Fruit fly (Drosophila melanogaster): ENCODE measurements around the gene IFT46.

Gene IFT46

dm6 chr2L:18571724-18572427 is 44.0 kb downstream of the IFT46 start (continued):
- TF ChIP-seq scrt (GFP tag; optimal IDR thresholded peaks at IDR 0.05), result no peak
- TF ChIP-seq Camta (GFP tag; optimal IDR thresholded peaks at IDR 0.05), result no peak
- no peak for TF ChIP-seq CG3726 (GFP tag; IDR thresholded peaks at IDR 0.05)
- no peak for TF ChIP-seq Aef1 (GFP tag; IDR thresholded peaks at IDR 0.05)
- no peak for TF ChIP-seq fd96Cb (tag; optimal IDR thresholded peaks at IDR 0.05)
- no peak for TF ChIP-seq E2f2 (GFP tag; IDR thresholded peaks at IDR 0.05)
- no peak for TF ChIP-seq CG4282 (GFP tag; optimal IDR thresholded peaks at IDR 0.05)
- TF ChIP-seq Dll (GFP tag; IDR thresholded peaks at IDR 0.05; ENCODE audit: partially characterized antibody), result no peak
- TF ChIP-seq Sin3A (optimal IDR thresholded peaks at IDR 0.05), result no peak
- no peak for TF ChIP-seq CG10959 (GFP tag; IDR thresholded peaks at IDR 0.05)
- TF ChIP-seq CG10366 (GFP tag; IDR thresholded peaks at IDR 0.05), result no peak
- no peak for TF ChIP-seq CG8089 (GFP tag; optimal IDR thresholded peaks at IDR 0.05)
- no peak for TF ChIP-seq vnd (GFP tag; IDR thresholded peaks at IDR 0.05; ENCODE audit: partially characterized antibody)
- peak; percentile 81; the same call in 1 of the 2 replicates for TF ChIP-seq CG42726 (GFP tag; IDR thresholded peaks at IDR 0.05; ENCODE audit: partially characterized antibody)
- TF ChIP-seq GATAe (GFP tag; conservative IDR thresholded peaks at IDR 0.05), result peak; percentile 28; the same call in 1 of the 2 replicates
- no peak for TF ChIP-seq fd3F (GFP tag; optimal IDR thresholded peaks at IDR 0.05)
- no peak for TF ChIP-seq Usf (GFP tag; optimal IDR thresholded peaks at IDR 0.05)
- TF ChIP-seq CG6175 (GFP tag; IDR thresholded peaks at IDR 0.05), result 0 out of 3 replicates have a peak, but pooled peaks have one; percentile 21
- TF ChIP-seq Ssrp (tag; optimal IDR thresholded peaks at IDR 0.05), result no peak
- no peak; the same call in 2 of the 3 replicates for TF ChIP-seq B-H1 (GFP tag; IDR thresholded peaks at IDR 0.05)
- TF ChIP-seq fu2 (GFP tag; optimal IDR thresholded peaks at IDR 0.05), result no peak
- no peak for TF ChIP-seq Awh (GFP tag; IDR thresholded peaks at IDR 0.05)
- 0 out of 2 replicates have a peak, but pooled peaks have one; percentile 27 for TF ChIP-seq cas (GFP tag; IDR thresholded peaks at IDR 0.05)
- no peak for TF ChIP-seq gcm (GFP tag; optimal IDR thresholded peaks at IDR 0.05)
- TF ChIP-seq jing (GFP tag; optimal IDR thresholded peaks at IDR 0.05), result no peak
- no peak for TF ChIP-seq CG4730 (GFP tag; IDR thresholded peaks at IDR 0.05)
- peak; percentile 30; the same call in 1 of the 2 replicates for TF ChIP-seq CG9932 (GFP tag; IDR thresholded peaks at IDR 0.05)
- peak; percentile 83 for TF ChIP-seq Deaf1 (tag; optimal IDR thresholded peaks at IDR 0.05)
- no peak for TF ChIP-seq cg (GFP tag; optimal IDR thresholded peaks at IDR 0.05)
- no peak for TF ChIP-seq CG11504 (tag; optimal IDR thresholded peaks at IDR 0.05)
- no peak for TF ChIP-seq ems (GFP tag; optimal IDR thresholded peaks at IDR 0.05)
- no peak for TF ChIP-seq CG13424 (tag; optimal IDR thresholded peaks at IDR 0.05)
- TF ChIP-seq CG14860 (GFP tag; IDR thresholded peaks at IDR 0.05; ENCODE audit: partially characterized antibody), result 0 out of 3 replicates have a peak, but pooled peaks have one; percentile 37
- no peak for TF ChIP-seq Hey (tag; optimal IDR thresholded peaks at IDR 0.05)
- TF ChIP-seq Dbx (GFP tag; IDR thresholded peaks at IDR 0.05), result 0 out of 3 replicates have a peak, but pooled peaks have one; percentile 43
- no peak for TF ChIP-seq CG14710 (tag; optimal IDR thresholded peaks at IDR 0.05)
- no peak for TF ChIP-seq slp2 (GFP tag; optimal IDR thresholded peaks at IDR 0.05)
- no peak for TF ChIP-seq eyg (GFP tag; optimal IDR thresholded peaks at IDR 0.05)
- no peak for TF ChIP-seq stc (GFP tag; IDR thresholded peaks at IDR 0.05)
- TF ChIP-seq CG4328 (GFP tag; optimal IDR thresholded peaks at IDR 0.05), result no peak
- peak; percentile 63 for TF ChIP-seq vvl (GFP tag; IDR thresholded peaks at IDR 0.05)
- TF ChIP-seq caup (GFP tag; optimal IDR thresholded peaks at IDR 0.05; ENCODE audit: severe bottlenecking), result peak; percentile 44
- no peak for TF ChIP-seq CG5180 (GFP tag; optimal IDR thresholded peaks at IDR 0.05)
- no peak for TF ChIP-seq CG2202 (tag; optimal IDR thresholded peaks at IDR 0.05)
- TF ChIP-seq NC2β (GFP tag; optimal IDR thresholded peaks at IDR 0.05), result no peak
- TF ChIP-seq H15 (GFP tag; IDR thresholded peaks at IDR 0.05), result no peak
- no peak for TF ChIP-seq da (GFP tag; optimal IDR thresholded peaks at IDR 0.05)
- 0 out of 4 replicates have a peak, but pooled peaks have one; percentile 14 for TF ChIP-seq Gug (GFP tag; IDR thresholded peaks at IDR 0.05)
- no peak for TF ChIP-seq stwl (tag; optimal IDR thresholded peaks at IDR 0.05)
- TF ChIP-seq CG13894 (tag; optimal IDR thresholded peaks at IDR 0.05), result no peak
